Fruit fly (Drosophila melanogaster) whole organism, wandering third instar larva: ENCODE results near the gene CG11349.

Experiments used
- Abd-B ChIP-seq: fragments of >200 bp; optimal IDR thresholded peaks from 2 replicates; lab custom pipeline; 2017; ENCODE audit warnings: missing biosample characterization, missing genetic modification characterization
- CG32264 ChIP-seq: fragments of 200-800 bp; sonication (Bioruptor generic); optimal IDR thresholded peaks from 2 replicates; lab custom pipeline; 2016; ENCODE audit warnings: missing biosample characterization, missing genetic modification characterization
- CG9705 ChIP-seq: fragments of 200-800 bp; sonication (Bioruptor generic); optimal IDR thresholded peaks from 2 replicates; lab custom pipeline; 2018; ENCODE audit warnings: missing biosample characterization, mild to moderate bottlenecking, missing genetic modification characterization
- CrebA ChIP-seq: fragments of 200-800 bp; sonication (Bioruptor generic); optimal IDR thresholded peaks from 2 replicates; lab custom pipeline; 2016; ENCODE audit warnings: missing biosample characterization, mild to moderate bottlenecking, missing genetic modification characterization, borderline replicate concordance
- Dif ChIP-seq: fragments of 200-275, 200-300 bp; sonication (Bioruptor generic); optimal IDR thresholded peaks from 2 replicates; lab custom pipeline; 2018; ENCODE audit warnings: missing biosample characterization, missing genetic modification characterization; ENCODE audit not compliant: partially characterized antibody
- Hnf4 ChIP-seq: fragments of 200-800 bp; sonication (Bioruptor generic); optimal IDR thresholded peaks from 2 replicates; lab custom pipeline; 2016; ENCODE audit warnings: missing biosample characterization, mild to moderate bottlenecking, missing genetic modification characterization
- Hr78 ChIP-seq: fragments of >200 bp; optimal IDR thresholded peaks from 2 replicates; lab custom pipeline; 2017; ENCODE audit warnings: missing biosample characterization, missing genetic modification characterization
- Hr83 ChIP-seq: fragments of 200-300 bp; sonication (Bioruptor generic); optimal IDR thresholded peaks from 2 replicates; lab custom pipeline; 2016; ENCODE audit warnings: missing biosample characterization, mild to moderate bottlenecking, missing genetic modification characterization, moderate library complexity; ENCODE audit not compliant: poor library complexity, severe bottlenecking
- Jra ChIP-seq: sonication (Bioruptor generic); optimal IDR thresholded peaks from 2 replicates; lab custom pipeline; 2016; ENCODE audit warnings: missing biosample characterization, missing genetic modification characterization
- Mio ChIP-seq: sonication (Bioruptor generic); optimal IDR thresholded peaks from 2 replicates; lab custom pipeline; 2016; ENCODE audit warnings: missing biosample characterization, missing genetic modification characterization
- Myc ChIP-seq: fragments of >200 bp; optimal IDR thresholded peaks from 2 replicates; lab custom pipeline; 2017
- N ChIP-seq: fragments of >200 bp; optimal IDR thresholded peaks from 2 replicates; lab custom pipeline; 2018; ENCODE audit warnings: missing biosample characterization, missing external identifiers, missing genetic modification characterization
- OdsH ChIP-seq: fragments of 200-800 bp; sonication (Bioruptor generic); optimal IDR thresholded peaks from 2 replicates; lab custom pipeline; 2016; ENCODE audit warnings: missing biosample characterization, mild to moderate bottlenecking, missing genetic modification characterization
- Rel ChIP-seq, 2 experiments: fragments of 200-800 bp; sonication (Bioruptor generic) in 1 of 2; optimal IDR thresholded peaks; 2 replicates in 1 of 2; 3 replicates in 1 of 2; lab custom pipeline; 2016 to 2019; ENCODE audit warnings: mild to moderate bottlenecking in 2 of 2, missing biosample characterization in 2 of 2, missing genetic modification characterization in 2 of 2, moderate library complexity in 1 of 2
- Sp1 ChIP-seq: fragments of 200-800 bp; sonication (Bioruptor generic); optimal IDR thresholded peaks from 3 replicates; lab custom pipeline; 2019; ENCODE audit warnings: missing biosample characterization, mild to moderate bottlenecking, missing genetic modification characterization, moderate library complexity
- Vsx2 ChIP-seq: fragments of 200-300, 225-300 bp; sonication (Bioruptor generic); optimal IDR thresholded peaks from 2 replicates; lab custom pipeline; 2018; ENCODE audit warnings: missing biosample characterization, missing genetic modification characterization; ENCODE audit not compliant: partially characterized antibody
- br ChIP-seq: fragments of 200-800 bp; sonication (Bioruptor generic); optimal IDR thresholded peaks from 2 replicates; lab custom pipeline; 2016; ENCODE audit warnings: missing biosample characterization, missing genetic modification characterization
- brk ChIP-seq: fragments of 200-800 bp; sonication (Bioruptor generic); optimal IDR thresholded peaks from 2 replicates; lab custom pipeline; 2016; ENCODE audit warnings: missing biosample characterization, mild to moderate bottlenecking, missing genetic modification characterization
- dl ChIP-seq, 2 experiments: fragments of 175-275, 200-275 bp in 1 of 2; fragments of 200-275 bp in 1 of 2; sonication (Bioruptor generic); optimal IDR thresholded peaks; lab custom pipeline; 2018; ENCODE audit warnings: mild to moderate bottlenecking in 2 of 2, missing biosample characterization in 2 of 2, missing genetic modification characterization in 2 of 2, moderate library complexity in 2 of 2; ENCODE audit not compliant: partially characterized antibody in 2 of 2, insufficient read depth in 1 of 2
- dmrt93B ChIP-seq: fragments of 200-800 bp; sonication (Bioruptor generic); optimal IDR thresholded peaks from 2 replicates; lab custom pipeline; 2018; ENCODE audit warnings: missing biosample characterization, mild to moderate bottlenecking, missing genetic modification characterization
- dsf ChIP-seq: sonication (Bioruptor generic); optimal IDR thresholded peaks from 2 replicates; lab custom pipeline; 2016; ENCODE audit warnings: missing biosample characterization, missing genetic modification characterization, borderline replicate concordance
- foxo ChIP-seq, 2 experiments: fragments of 200-800 bp; sonication (Bioruptor generic); optimal IDR thresholded peaks; 2 replicates in 1 of 2; 3 replicates in 1 of 2; lab custom pipeline; 2016 to 2017; ENCODE audit warnings: missing biosample characterization in 2 of 2, missing genetic modification characterization in 2 of 2
- fru ChIP-seq: fragments of 200-800 bp; sonication (Bioruptor generic); optimal IDR thresholded peaks from 3 replicates; lab custom pipeline; 2016; ENCODE audit warnings: missing biosample characterization, mild to moderate bottlenecking, missing genetic modification characterization
- lola ChIP-seq: fragments of >200 bp; optimal IDR thresholded peaks from 2 replicates; lab custom pipeline; 2017; ENCODE audit warnings: missing biosample characterization, missing genetic modification characterization
- pan ChIP-seq: fragments of >200 bp; optimal IDR thresholded peaks from 2 replicates; lab custom pipeline; 2017
- sage ChIP-seq: fragments of 200-800 bp; sonication (Bioruptor generic); optimal IDR thresholded peaks from 2 replicates; lab custom pipeline; 2016; ENCODE audit warnings: missing biosample characterization, mild to moderate bottlenecking, missing genetic modification characterization
- sv ChIP-seq: fragments of 200-800 bp; sonication (Bioruptor generic); optimal IDR thresholded peaks from 3 replicates; lab custom pipeline; 2016; ENCODE audit warnings: missing biosample characterization, missing genetic modification characterization
- tai ChIP-seq: sonication (Bioruptor generic); optimal IDR thresholded peaks from 2 replicates; lab custom pipeline; 2016; ENCODE audit warnings: missing biosample characterization, missing genetic modification characterization
- woc ChIP-seq: sonication (Bioruptor generic); optimal IDR thresholded peaks from 2 replicates; lab custom pipeline; 2016; ENCODE audit warnings: missing biosample characterization, mild to moderate bottlenecking, missing genetic modification characterization

Gene CG11349

DNA sequence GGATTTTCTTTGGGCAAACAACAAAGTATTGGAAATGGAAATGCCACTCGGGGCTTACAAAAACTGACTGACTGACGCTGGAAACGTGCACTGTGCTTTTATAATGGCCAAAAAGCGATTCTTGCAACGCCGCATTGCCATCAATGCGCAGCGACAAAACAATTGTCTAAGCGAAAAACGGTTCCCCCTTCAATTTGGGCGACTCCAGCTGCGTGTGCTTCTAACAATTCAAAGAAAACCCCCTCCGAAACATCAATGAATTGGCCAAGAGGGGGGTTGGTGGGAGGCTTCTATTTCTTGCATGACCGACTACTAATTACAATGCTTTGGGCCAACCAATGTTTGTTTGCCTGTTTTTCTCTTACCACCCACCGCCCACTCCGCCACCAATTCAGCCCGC is 24.8 kb downstream of the CG11349 start, which contains the start of gene CG13721:
Gene CG13721, minus strand, starts transcription at position 101 of the 400 bp plus-strand sequence.
- TF ChIP-seq CG32264 = no peak
- TF ChIP-seq CrebA (GFP tag; lab: Kevin White, UChicago) = no peak
- TF ChIP-seq woc (GFP tag; lab: Kevin White, UChicago) = no peak
- TF ChIP-seq CG9705 (GFP tag; lab: Kevin White, UChicago) = no peak
- TF ChIP-seq Mio (GFP tag; lab: Kevin White, UChicago) = no peak
- TF ChIP-seq fru (GFP tag; lab: Kevin White, UChicago) = no peak
- TF ChIP-seq Hr83 = no peak
- TF ChIP-seq Hnf4 (GFP tag; lab: Kevin White, UChicago) = no peak

DNA sequence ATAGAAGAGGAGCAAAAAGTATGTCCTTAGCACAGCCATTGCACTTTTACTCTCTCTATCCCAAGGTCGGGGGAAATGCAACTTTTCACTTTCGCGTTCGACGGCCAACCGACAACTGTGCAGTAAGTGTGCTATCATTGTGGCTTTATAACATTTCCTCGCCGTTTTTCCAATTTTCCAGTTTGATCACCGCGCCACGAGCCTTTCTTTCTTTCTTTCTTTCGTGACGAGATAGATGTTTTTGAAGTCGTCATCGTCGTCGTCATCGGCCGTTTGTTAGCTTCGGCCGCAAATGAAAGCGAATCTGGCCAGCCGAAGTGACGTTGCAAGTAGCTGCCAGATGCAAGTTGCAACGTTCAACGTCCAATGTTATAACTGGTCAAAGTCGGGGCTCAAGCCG is 27.5 kb downstream of the CG11349 start, which contains the start of gene CG13720:
Gene CG13720, minus strand, starts transcription at position 101 of the 400 bp plus-strand sequence.
- no peak for TF ChIP-seq sv (GFP tag; lab: Kevin White, UChicago)
- TF ChIP-seq sage (GFP tag; lab: Kevin White, UChicago) = no peak
- no peak for TF ChIP-seq woc (GFP tag; lab: Kevin White, UChicago)
- no peak for TF ChIP-seq Rel (GFP tag; optimal IDR thresholded peaks at IDR 0.05; lab: Kevin White, UChicago)
- TF ChIP-seq Rel (tag; optimal IDR thresholded peaks at IDR 0.05; lab: Kevin White, UChicago) = no peak
- TF ChIP-seq N (GFP tag; lab: Kevin White, UChicago) = no peak
- no peak for TF ChIP-seq Hr83

- no peak for TF ChIP-seq Sp1 (GFP tag; lab: Kevin White, UChicago)
- no peak for TF ChIP-seq pan (lab: Kevin White, UChicago)
- no peak for TF ChIP-seq dsf
- no peak for TF ChIP-seq Hr83
- TF ChIP-seq N (GFP tag; lab: Kevin White, UChicago) = no peak
- TF ChIP-seq Myc (lab: Kevin White, UChicago) = no peak
- TF ChIP-seq woc (GFP tag; lab: Kevin White, UChicago) = no peak
- no peak for TF ChIP-seq Dif (GFP tag; lab: Kevin White, UChicago)
- TF ChIP-seq Abd-B (GFP tag; lab: Kevin White, UChicago) = no peak
- TF ChIP-seq CG9705 (GFP tag; lab: Kevin White, UChicago) = no peak
Measured at dm6 chr3L:4501406-4501805, 28.5 kb downstream of the CG11349 start.

dm6 chr3L:4507846-4508245 is 35.0 kb downstream of the CG11349 start:
- TF ChIP-seq dl (GFP tag; optimal IDR thresholded peaks at IDR 0.05; lab: Kevin White, UChicago; ENCODE audit: insufficient read depth in 1 of 2, partially characterized antibody in 2 of 2) (no peak), fru (GFP tag; lab: Kevin White, UChicago) (no peak), tai (GFP tag; lab: Kevin White, UChicago) (no peak)

- TF ChIP-seq Jra (GFP tag; lab: Kevin White, UChicago) = no peak
- TF ChIP-seq br (GFP tag; lab: Kevin White, UChicago) = no peak
- no peak for TF ChIP-seq Sp1 (GFP tag; lab: Kevin White, UChicago)
- no peak for TF ChIP-seq Hr78 (GFP tag; lab: Kevin White, UChicago)
- no peak for TF ChIP-seq CrebA (GFP tag; lab: Kevin White, UChicago)
- TF ChIP-seq foxo (GFP tag; optimal IDR thresholded peaks at IDR 0.05; lab: Kevin White, UChicago) = no peak
- TF ChIP-seq Rel (GFP tag; optimal IDR thresholded peaks at IDR 0.05; lab: Kevin White, UChicago) = no peak
- TF ChIP-seq Rel (tag; optimal IDR thresholded peaks at IDR 0.05; lab: Kevin White, UChicago) = no peak
Measured at dm6 chr3L:4508307-4508706, 35.4 kb downstream of the CG11349 start, which contains the start of gene NT1. Gene NT1 (minus strand): TSS chr3L:4508433.

DNA sequence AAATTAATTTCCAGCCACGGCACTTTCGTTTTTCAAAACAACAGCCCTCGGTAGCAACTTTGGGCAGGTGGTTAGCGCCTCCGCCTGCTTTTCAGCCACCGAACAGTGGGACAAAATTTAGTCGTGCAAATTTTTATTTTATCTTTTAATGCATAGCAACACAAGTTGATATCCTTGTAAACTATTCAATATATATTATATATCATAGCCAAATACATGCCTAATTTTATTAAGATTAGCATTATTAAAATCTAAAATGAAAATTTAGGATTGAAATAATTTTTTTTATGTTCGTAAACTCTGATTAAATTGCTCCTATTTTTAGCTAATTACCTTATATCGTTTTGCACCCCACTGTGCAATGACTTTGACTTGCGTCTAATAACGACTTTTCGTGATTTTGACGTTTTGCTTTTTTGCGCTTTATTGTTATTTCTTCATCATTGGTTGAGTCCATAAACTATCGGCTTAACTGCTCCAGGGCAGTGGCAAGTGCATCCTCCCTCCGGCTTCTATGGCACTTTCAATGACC is 36.1 kb downstream of the CG11349 start:
- no peak for TF ChIP-seq OdsH (GFP tag; lab: Kevin White, UChicago)
- no peak for TF ChIP-seq brk (GFP tag; lab: Kevin White, UChicago)
- TF ChIP-seq dmrt93B (GFP tag; lab: Kevin White, UChicago) = no peak
- TF ChIP-seq tai (GFP tag; lab: Kevin White, UChicago) = no peak
- no peak for TF ChIP-seq dl (GFP tag; optimal IDR thresholded peaks at IDR 0.05; lab: Kevin White, UChicago; ENCODE audit: insufficient read depth in 1 of 2, partially characterized antibody in 2 of 2)
- TF ChIP-seq br (GFP tag; lab: Kevin White, UChicago) = no peak
- no peak for TF ChIP-seq Mio (GFP tag; lab: Kevin White, UChicago)
- TF ChIP-seq lola = no peak
- TF ChIP-seq Vsx2 (GFP tag; lab: Kevin White, UChicago) = no peak
- TF ChIP-seq, all 38 proteins: peak for 0
